Fruit fly (Drosophila melanogaster) S2 (cell line): Measurements from ENCODE around the gene TwdlX.

Source experiments
- CG8478 ChIP-seq: fragments of >200 bp; optimal IDR thresholded peaks from 2 replicates; lab custom pipeline; 2018
- CTCF ChIP-seq, 2 experiments: fragments of >200 bp; optimal IDR thresholded peaks; 2 replicates each; lab custom pipeline; 2018

DNA sequence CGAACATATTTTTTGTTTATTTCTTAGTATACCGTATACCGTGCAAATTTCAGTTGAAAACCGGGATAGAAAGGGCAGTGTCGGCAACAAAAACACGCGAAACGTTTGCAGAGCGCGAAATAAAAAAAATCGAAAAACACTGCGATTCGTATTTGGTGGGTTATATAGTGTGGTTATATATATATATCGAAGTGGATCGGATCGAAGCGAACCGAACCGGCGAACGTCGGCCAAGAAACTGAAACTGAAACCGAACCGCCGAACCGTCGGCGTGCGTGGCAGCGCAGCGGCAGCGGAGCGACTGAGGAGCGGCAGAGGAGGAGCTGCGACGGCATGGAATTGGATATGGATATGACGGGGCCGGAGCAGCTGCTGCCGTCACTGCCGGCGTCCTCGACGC, 9.7 kb upstream of the TwdlX start, which contains the start of the genes CG32572 and CG34325:
- TF ChIP-seq CG8478 (lab: Kevin White, UChicago) (no peak), CTCF (optimal IDR thresholded peaks at IDR 0.05; lab: Kevin White, UChicago) (no peak)
